Worm (Caenorhabditis elegans) whole organism, L4 larva: ENCODE results near the gene T04C12.1.

ENCODE experiments used
- ces-1 ChIP-seq: fragments of 150-350 bp; sonication (generic microtip); optimal IDR thresholded peaks from 4 replicates; lab custom pipeline; 2014; ENCODE audit warnings: missing biosample characterization, missing genetic modification reagents, missing genetic modification characterization
- nhr-41 ChIP-seq: fragments of 200-800 bp; sonication (Bioruptor generic); IDR thresholded peaks from 2 replicates; pipeline ENCODE4 v1.3.6; 2022; ENCODE audit warnings: missing genetic modification reagents, missing genetic modification characterization, missing compliant biosample characterization
- unc-39 ChIP-seq: sonication (generic microtip); optimal IDR thresholded peaks from 2 replicates; lab custom pipeline; 2017; ENCODE audit warnings: missing biosample characterization, missing genetic modification characterization
- unc-62 ChIP-seq, 3 experiments: fragments of 150-350 bp in 1 of 3; sonication (generic microtip); optimal IDR thresholded peaks in 2 of 3; peaks in 1 of 3; 1 replicate in 1 of 3; 2 replicates in 2 of 3; lab custom pipeline; 2014 to 2017; ENCODE audit warnings: missing biosample characterization in 3 of 3, missing genetic modification characterization in 3 of 3, missing genetic modification reagents in 3 of 3, missing genotype in 1 of 3

- no peak for TF ChIP-seq ces-1 (GFP tag; lab: Kevin White, UChicago)
- TF ChIP-seq nhr-41: no peak
- no peak for TF ChIP-seq unc-39 (tag; lab: Kevin White, UChicago)
- no peak for TF ChIP-seq unc-62 (GFP tag; optimal IDR thresholded peaks at IDR 0.05 in 1 of 2; lab: Kevin White, UChicago)
- TF ChIP-seq unc-62 (tag; optimal IDR thresholded peaks at IDR 0.05; lab: Kevin White, UChicago): no peak
These were observed 10.4 kb downstream of the T04C12.1 start, which contains the start of gene srh-74 for ce11 chrV:11048678-11049077.
